Worm (Caenorhabditis elegans) whole organism, L4/young adult: Measurements from ENCODE around the gene tftc-3.

Experiments
- W03F9.2 ChIP-seq: fragments of 150-350 bp; optimal IDR thresholded peaks from 2 replicates; lab custom pipeline; 2014; ENCODE audit warnings: missing biosample characterization, missing genetic modification characterization
- dao-5 ChIP-seq: sonication (generic microtip); optimal IDR thresholded peaks from 2 replicates; lab custom pipeline; 2016; ENCODE audit warnings: missing genotype, missing genetic modification characterization, moderate library complexity, missing compliant biosample characterization

ce11 chrV:10252682-10253081 is 42.5 kb upstream of the tftc-3 start:
- TF ChIP-seq W03F9.2 (tag; lab: Kevin White, UChicago) (no peak), dao-5 (tag; lab: Kevin White, UChicago) (no peak)
